Worm (Caenorhabditis elegans) whole organism, L4 larva: ENCODE results near the gene F59G1.4.

Experiments used
- D1046.2 ChIP-seq: fragments of 200-800 bp; sonication (Bioruptor generic); IDR thresholded peaks from 2 replicates; pipeline ENCODE4 v1.3.6; 2022; ENCODE audit warnings: missing genetic modification characterization, missing compliant biosample characterization
- F37D6.2 ChIP-seq: sonication (generic microtip); optimal IDR thresholded peaks from 2 replicates; lab custom pipeline; 2016; ENCODE audit warnings: mild to moderate bottlenecking, missing genetic modification characterization, missing compliant biosample characterization
- F49E8.2 ChIP-seq: sonication (generic microtip); optimal IDR thresholded peaks from 2 replicates; lab custom pipeline; 2016; ENCODE audit warnings: missing compliant biosample characterization, mild to moderate bottlenecking, missing genetic modification characterization, borderline replicate concordance
- Y105C5A.15 ChIP-seq: fragments of 200-800 bp; sonication (Bioruptor generic); IDR thresholded peaks from 2 replicates; pipeline ENCODE4 v1.3.6; 2022; ENCODE audit warnings: missing genetic modification characterization, missing compliant biosample characterization
- arid-1 ChIP-seq: fragments of 200-800 bp; sonication (Bioruptor generic); conservative IDR thresholded peaks from 2 replicates; pipeline ENCODE4 v1.3.6; 2022; ENCODE audit warnings: missing genetic modification reagents, missing genetic modification characterization, missing compliant biosample characterization
- attf-4 ChIP-seq: sonication (generic microtip); optimal IDR thresholded peaks from 3 replicates; lab custom pipeline; 2017; ENCODE audit warnings: missing biosample characterization, missing genetic modification characterization
- ceh-20 ChIP-seq: fragments of 200-800 bp; sonication (Bioruptor generic); IDR thresholded peaks from 2 replicates; pipeline ENCODE4 v1.3.6; 2022; ENCODE audit warnings: missing genetic modification reagents, missing genetic modification characterization, missing compliant biosample characterization
- ceh-44 ChIP-seq: fragments of 200-800 bp; sonication (Bioruptor generic); IDR thresholded peaks from 2 replicates; pipeline ENCODE4 v1.3.6; 2022; ENCODE audit warnings: missing genetic modification reagents, missing genetic modification characterization, missing compliant biosample characterization
- ceh-62 ChIP-seq: sonication (generic microtip); optimal IDR thresholded peaks from 2 replicates; lab custom pipeline; 2017; ENCODE audit warnings: missing biosample characterization, missing genetic modification characterization
- ces-1 ChIP-seq: fragments of 150-350 bp; sonication (generic microtip); optimal IDR thresholded peaks from 4 replicates; lab custom pipeline; 2014; ENCODE audit warnings: missing biosample characterization, missing genetic modification reagents, missing genetic modification characterization
- cey-2 ChIP-seq: sonication (generic microtip); optimal IDR thresholded peaks from 3 replicates; lab custom pipeline; 2017; ENCODE audit warnings: missing genetic modification characterization, mild to moderate bottlenecking, missing compliant biosample characterization, antibody characterized with exemption, borderline replicate concordance; ENCODE audit not compliant: insufficient read depth
- ctbp-1 ChIP-seq: fragments of 200-800 bp; sonication (Bioruptor generic); IDR thresholded peaks from 2 replicates; pipeline ENCODE4 v1.3.6; 2022; ENCODE audit warnings: missing genetic modification reagents, missing genetic modification characterization, missing compliant biosample characterization
- daf-16 ChIP-seq, 3 experiments: sonication (generic microtip); optimal IDR thresholded peaks; 2 replicates each; lab custom pipeline; 2016 to 2017; ENCODE audit warnings: missing genetic modification characterization in 3 of 3, missing genetic modification reagents in 3 of 3, mild to moderate bottlenecking in 2 of 3, missing compliant biosample characterization in 2 of 3, missing biosample characterization in 1 of 3, moderate library complexity in 1 of 3
- dmd-6 ChIP-seq: fragments of 200-800 bp; sonication (Bioruptor generic); IDR thresholded peaks from 2 replicates; pipeline ENCODE4 v1.3.6; 2022; ENCODE audit warnings: missing genetic modification reagents, missing genetic modification characterization, missing compliant biosample characterization
- dmd-9 ChIP-seq: fragments of 200-800 bp; sonication (Bioruptor generic); IDR thresholded peaks from 2 replicates; pipeline ENCODE4 v1.3.6; 2022; ENCODE audit warnings: missing genetic modification reagents, missing genetic modification characterization, missing compliant biosample characterization
- dpl-1 ChIP-seq: fragments of 150-350 bp; optimal IDR thresholded peaks from 2 replicates; lab custom pipeline; 2014; ENCODE audit warnings: missing biosample characterization, missing genetic modification reagents, missing genetic modification characterization
- fos-1 ChIP-seq: fragments of 150-350 bp; optimal IDR thresholded peaks from 2 replicates; lab custom pipeline; 2014; ENCODE audit warnings: missing biosample characterization, missing genetic modification characterization
- hif-1 ChIP-seq, 2 experiments: sonication (generic microtip); optimal IDR thresholded peaks; 2 replicates each; lab custom pipeline; 2016 to 2017; ENCODE audit warnings: missing compliant biosample characterization in 2 of 2, missing genetic modification characterization in 2 of 2, missing genetic modification reagents in 2 of 2, missing genotype in 2 of 2, mild to moderate bottlenecking in 1 of 2
- hlh-11 ChIP-seq: fragments of 200-800 bp; sonication (Bioruptor generic); optimal IDR thresholded peaks from 2 replicates; lab custom pipeline; 2018; ENCODE audit warnings: mild to moderate bottlenecking, missing genetic modification characterization, missing compliant biosample characterization
- lin-1 ChIP-seq: fragments of 200-800 bp; sonication (Bioruptor generic); IDR thresholded peaks from 2 replicates; pipeline ENCODE4 v1.3.6; 2022; ENCODE audit warnings: missing genetic modification reagents, missing genetic modification characterization, missing compliant biosample characterization
- lin-13 ChIP-seq: fragments of 150-350 bp; optimal IDR thresholded peaks from 2 replicates; lab custom pipeline; 2014; ENCODE audit warnings: missing biosample characterization, missing genetic modification reagents, missing genetic modification characterization
- lin-15B ChIP-seq: fragments of 150-350 bp; sonication (generic microtip); optimal IDR thresholded peaks from 3 replicates; lab custom pipeline; 2014; ENCODE audit warnings: missing biosample characterization, missing genetic modification characterization
- lin-29 ChIP-seq: fragments of 200-800 bp; sonication (Bioruptor generic); IDR thresholded peaks from 2 replicates; pipeline ENCODE4 v1.3.6; 2022; ENCODE audit warnings: missing genetic modification reagents, missing genetic modification characterization, missing compliant biosample characterization
- lir-3 ChIP-seq: sonication (generic microtip); optimal IDR thresholded peaks from 2 replicates; lab custom pipeline; 2016; ENCODE audit warnings: mild to moderate bottlenecking, missing genetic modification characterization, missing compliant biosample characterization
- madf-9 ChIP-seq: fragments of 200-800 bp; sonication (Bioruptor generic); conservative IDR thresholded peaks from 2 replicates; pipeline ENCODE4 v1.3.6; 2022; ENCODE audit warnings: missing genetic modification reagents, missing genetic modification characterization, missing compliant biosample characterization
- mdl-1 ChIP-seq, 2 experiments: fragments of 150-350 bp in 1 of 2; sonication (generic microtip) in 1 of 2; optimal IDR thresholded peaks; 2 replicates each; lab custom pipeline; 2014 to 2017; ENCODE audit warnings: missing biosample characterization in 2 of 2, missing genetic modification characterization in 2 of 2
- mes-2 ChIP-seq: sonication (generic microtip); optimal IDR thresholded peaks from 2 replicates; lab custom pipeline; 2016; ENCODE audit warnings: missing genotype, mild to moderate bottlenecking, missing genetic modification characterization, missing compliant biosample characterization; ENCODE audit not compliant: poor library complexity, severe bottlenecking
- nhr-237 ChIP-seq: sonication (generic microtip); optimal IDR thresholded peaks from 2 replicates; lab custom pipeline; 2017; ENCODE audit warnings: missing biosample characterization, missing genetic modification characterization
- nhr-25 ChIP-seq: sonication (generic microtip); optimal IDR thresholded peaks from 2 replicates; lab custom pipeline; 2017; ENCODE audit warnings: missing genetic modification characterization, mild to moderate bottlenecking, missing compliant biosample characterization, antibody characterized with exemption, moderate library complexity, borderline replicate concordance; ENCODE audit not compliant: insufficient read depth
- nhr-41 ChIP-seq: fragments of 200-800 bp; sonication (Bioruptor generic); IDR thresholded peaks from 2 replicates; pipeline ENCODE4 v1.3.6; 2022; ENCODE audit warnings: missing genetic modification reagents, missing genetic modification characterization, missing compliant biosample characterization
- nhr-42 ChIP-seq: fragments of 200-800 bp; sonication (Bioruptor generic); IDR thresholded peaks from 2 replicates; pipeline ENCODE4 v1.3.6; 2022; ENCODE audit warnings: missing genetic modification characterization, missing compliant biosample characterization
- nhr-48 ChIP-seq: sonication (generic microtip); optimal IDR thresholded peaks from 2 replicates; lab custom pipeline; 2016; ENCODE audit warnings: mild to moderate bottlenecking, missing genetic modification characterization, missing compliant biosample characterization
- nhr-76 ChIP-seq: fragments of 150-350 bp; optimal IDR thresholded peaks from 2 replicates; lab custom pipeline; 2014; ENCODE audit warnings: missing biosample characterization, missing genetic modification characterization
- pha-4 ChIP-seq, 2 experiments: fragments of 150-350 bp in 1 of 2; fragments of 200-800 bp in 1 of 2; sonication (Bioruptor generic) in 1 of 2; IDR thresholded peaks in 1 of 2; optimal IDR thresholded peaks in 1 of 2; 2 replicates each; pipeline versions ENCODE4 v1.3.6 to Lab custom; 2014 to 2022; ENCODE audit warnings: missing genetic modification characterization in 2 of 2, missing genetic modification reagents in 2 of 2, missing biosample characterization in 1 of 2, missing compliant biosample characterization in 1 of 2
- php-3 ChIP-seq: fragments of 200-800 bp; sonication (Bioruptor generic); IDR thresholded peaks from 2 replicates; pipeline ENCODE4 v1.3.6; 2022; ENCODE audit warnings: missing genetic modification reagents, missing genetic modification characterization, missing compliant biosample characterization
- rbr-2 ChIP-seq: sonication (generic microtip); optimal IDR thresholded peaks from 2 replicates; lab custom pipeline; 2016; ENCODE audit warnings: missing genotype, missing genetic modification characterization, missing compliant biosample characterization
- saeg-2 ChIP-seq: fragments of 200-800 bp; sonication (Bioruptor generic); IDR thresholded peaks from 2 replicates; pipeline ENCODE4 v1.3.6; 2022; ENCODE audit warnings: missing genetic modification reagents, missing genetic modification characterization, missing compliant biosample characterization
- sdz-12 ChIP-seq: fragments of 200-800 bp; sonication (Bioruptor generic); optimal IDR thresholded peaks from 2 replicates; lab custom pipeline; 2018; ENCODE audit warnings: mild to moderate bottlenecking, missing genetic modification characterization, missing compliant biosample characterization
- snpc-1.2 ChIP-seq: fragments of 200-800 bp; sonication (Bioruptor generic); IDR thresholded peaks from 2 replicates; pipeline ENCODE4 v1.3.6; 2022; ENCODE audit warnings: missing genetic modification reagents, missing genetic modification characterization, missing compliant biosample characterization
- spr-1 ChIP-seq: sonication (generic microtip); optimal IDR thresholded peaks from 2 replicates; lab custom pipeline; 2016; ENCODE audit warnings: mild to moderate bottlenecking, missing genetic modification characterization, missing compliant biosample characterization
- spr-3 ChIP-seq: fragments of 200-800 bp; sonication (Bioruptor generic); optimal IDR thresholded peaks from 2 replicates; lab custom pipeline; 2018; ENCODE audit warnings: mild to moderate bottlenecking, missing genetic modification characterization, missing compliant biosample characterization
- unc-130 ChIP-seq: sonication (generic microtip); optimal IDR thresholded peaks from 2 replicates; lab custom pipeline; 2016; ENCODE audit warnings: missing genetic modification reagents, missing genetic modification characterization, missing compliant biosample characterization
- unc-62 ChIP-seq, 3 experiments: fragments of 150-350 bp in 1 of 3; sonication (generic microtip); optimal IDR thresholded peaks in 2 of 3; peaks in 1 of 3; 1 replicate in 1 of 3; 2 replicates in 2 of 3; lab custom pipeline; 2014 to 2017; ENCODE audit warnings: missing biosample characterization in 3 of 3, missing genetic modification characterization in 3 of 3, missing genetic modification reagents in 3 of 3, missing genotype in 1 of 3
- vab-7 ChIP-seq: fragments of 200-800 bp; sonication (Bioruptor generic); IDR thresholded peaks from 2 replicates; pipeline ENCODE4 v1.3.6; 2022; ENCODE audit warnings: missing genetic modification reagents, missing genetic modification characterization, missing compliant biosample characterization
- zfp-3 ChIP-seq: fragments of 200-800 bp; sonication (Bioruptor generic); conservative IDR thresholded peaks from 2 replicates; pipeline ENCODE4 v1.3.6; 2022; ENCODE audit warnings: missing genetic modification reagents, missing genetic modification characterization, missing compliant biosample characterization
- ztf-11 ChIP-seq: fragments of 150-350 bp; optimal IDR thresholded peaks from 2 replicates; lab custom pipeline; 2014; ENCODE audit warnings: missing biosample characterization, missing genetic modification characterization

Gene F59G1.4

ce11 chrII:5931904-5932764 lies 36.2 kb downstream of the F59G1.4 start:
- TF ChIP-seq lin-1 (GFP tag; lab: Robert Waterston, UW) = peak; percentile 48
- no peak for TF ChIP-seq lin-15B (tag; lab: Kevin White, UChicago)
- TF ChIP-seq D1046.2 (GFP tag; lab: Robert Waterston, UW) = no peak
- TF ChIP-seq spr-1 (tag; lab: Kevin White, UChicago) = no peak
- no peak for TF ChIP-seq pha-4 (GFP tag; IDR thresholded peaks at IDR 0.05; lab: Robert Waterston, UW)
- no peak for TF ChIP-seq pha-4 (tag; optimal IDR thresholded peaks at IDR 0.05; lab: Kevin White, UChicago)
- no peak for TF ChIP-seq fos-1
- peak in 1 of 2 experiments; percentile 26 for TF ChIP-seq hif-1 (tag; optimal IDR thresholded peaks at IDR 0.05; lab: Kevin White, UChicago)
- TF ChIP-seq vab-7 = no peak
- TF ChIP-seq lin-29 = no peak
- TF ChIP-seq madf-9 (GFP tag; lab: Robert Waterston, UW) = no peak
- TF ChIP-seq ceh-44 (GFP tag; lab: Robert Waterston, UW) = no peak
- no peak for TF ChIP-seq Y105C5A.15
- TF ChIP-seq php-3 = peak; percentile 68
- peak; percentile 87 for TF ChIP-seq dmd-6 (GFP tag; lab: Robert Waterston, UW)
- no peak for TF ChIP-seq ctbp-1
- TF ChIP-seq ces-1 = no peak
- TF ChIP-seq arid-1 (GFP tag; lab: Robert Waterston, UW) = no peak
- no peak for TF ChIP-seq nhr-76 (tag; lab: Kevin White, UChicago)
- no peak for TF ChIP-seq F37D6.2 (tag; lab: Kevin White, UChicago)
- TF ChIP-seq attf-4 (tag; lab: Kevin White, UChicago) = no peak
- no peak for TF ChIP-seq snpc-1.2 (GFP tag; lab: Robert Waterston, UW)
- TF ChIP-seq saeg-2 = no peak
- peak in 1 of 2 experiments; percentile 14 for TF ChIP-seq mdl-1 (tag; optimal IDR thresholded peaks at IDR 0.05; lab: Kevin White, UChicago)
- TF ChIP-seq lin-13 = no peak
- TF ChIP-seq daf-16 (GFP tag; optimal IDR thresholded peaks at IDR 0.05; lab: Kevin White, UChicago) = peak in 1 of 2 experiments; percentile 79
- TF ChIP-seq daf-16 (tag; optimal IDR thresholded peaks at IDR 0.05; lab: Kevin White, UChicago) = peak; percentile 82
- no peak for TF ChIP-seq nhr-41 (GFP tag; lab: Robert Waterston, UW)
- TF ChIP-seq sdz-12 = no peak
- TF ChIP-seq nhr-237 (tag; lab: Kevin White, UChicago) = no peak
- no peak for TF ChIP-seq ztf-11 (tag; lab: Kevin White, UChicago)
- peak; percentile 15 for TF ChIP-seq dpl-1 (GFP tag; lab: Kevin White, UChicago)
- TF ChIP-seq unc-130 (GFP tag; lab: Kevin White, UChicago) = no peak
- no peak for TF ChIP-seq zfp-3
- peak; percentile 24 for TF ChIP-seq mes-2 (tag; lab: Kevin White, UChicago)
- TF ChIP-seq ceh-62 (tag; lab: Kevin White, UChicago) = no peak
- TF ChIP-seq rbr-2 (tag; lab: Kevin White, UChicago) = no peak
- no peak for TF ChIP-seq nhr-25 (tag; lab: Kevin White, UChicago)
- no peak for TF ChIP-seq lir-3 (tag; lab: Kevin White, UChicago)
- no peak for TF ChIP-seq dmd-9 (GFP tag; lab: Robert Waterston, UW)
- TF ChIP-seq cey-2 = no peak
- TF ChIP-seq nhr-48 (tag; lab: Kevin White, UChicago) = peak; percentile 22
- no peak for TF ChIP-seq spr-3 (GFP tag; lab: Kevin White, UChicago)
- TF ChIP-seq unc-62 (GFP tag; optimal IDR thresholded peaks at IDR 0.05 in 1 of 2; lab: Kevin White, UChicago) = peak; percentile 86 to 98
- TF ChIP-seq unc-62 (tag; optimal IDR thresholded peaks at IDR 0.05; lab: Kevin White, UChicago) = no peak
- TF ChIP-seq nhr-42 = no peak
- TF ChIP-seq ceh-20 (GFP tag; lab: Robert Waterston, UW) = peak; percentile 59; the same call in 1 of the 2 replicates
- no peak for TF ChIP-seq F49E8.2
- peak; percentile 77 for TF ChIP-seq hlh-11 (tag; lab: Kevin White, UChicago)
